Worm (Caenorhabditis elegans) whole organism, mixed stage, embryonic: ENCODE results near the gene T04F3.3.

Experiments
- bed-3 ChIP-seq: fragments of 200-800 bp; sonication (Bioruptor generic); optimal IDR thresholded peaks from 3 replicates; lab custom pipeline; 2018; ENCODE audit warnings: mild to moderate bottlenecking, missing genetic modification characterization, moderate library complexity, missing compliant biosample characterization
- ceh-39 ChIP-seq: fragments of 150-350 bp; optimal IDR thresholded peaks from 2 replicates; lab custom pipeline; 2014; ENCODE audit warnings: missing biosample characterization, missing genetic modification characterization
- ceh-43 ChIP-seq: fragments of 200-800 bp; sonication (Bioruptor generic); optimal IDR thresholded peaks from 2 replicates; lab custom pipeline; 2018; ENCODE audit warnings: mild to moderate bottlenecking, missing genetic modification characterization, moderate library complexity, missing compliant biosample characterization
- ceh-83 ChIP-seq: fragments of 200-800 bp; sonication (Bioruptor generic); optimal IDR thresholded peaks from 2 replicates; lab custom pipeline; 2018; ENCODE audit warnings: mild to moderate bottlenecking, missing genetic modification characterization, missing compliant biosample characterization
- ces-1 ChIP-seq: fragments of 150-350 bp; optimal IDR thresholded peaks from 2 replicates; lab custom pipeline; 2014; ENCODE audit warnings: missing biosample characterization, missing genetic modification reagents, missing genetic modification characterization
- cnd-1 ChIP-seq: fragments of 200-800 bp; sonication (Bioruptor generic); optimal IDR thresholded peaks from 2 replicates; lab custom pipeline; 2018; ENCODE audit warnings: mild to moderate bottlenecking, missing genetic modification characterization, missing compliant biosample characterization
- drap-1 ChIP-seq: fragments of 200-800 bp; sonication (Bioruptor generic); optimal IDR thresholded peaks from 3 replicates; lab custom pipeline; 2018; ENCODE audit warnings: mild to moderate bottlenecking, missing genetic modification characterization, missing compliant biosample characterization
- elt-1 ChIP-seq: sonication (generic microtip); optimal IDR thresholded peaks from 2 replicates; lab custom pipeline; 2017; ENCODE audit warnings: missing genetic modification characterization, mild to moderate bottlenecking, missing compliant biosample characterization, antibody characterized with exemption, moderate library complexity, borderline replicate concordance; ENCODE audit not compliant: insufficient read depth
- elt-3 ChIP-seq: fragments of 150-350 bp; optimal IDR thresholded peaks from 2 replicates; lab custom pipeline; 2014; ENCODE audit warnings: missing biosample characterization, missing genetic modification characterization
- ham-2 ChIP-seq: fragments of 200-800 bp; sonication (Bioruptor generic); optimal IDR thresholded peaks from 2 replicates; lab custom pipeline; 2018; ENCODE audit warnings: mild to moderate bottlenecking, missing genetic modification characterization, missing compliant biosample characterization
- hlh-1 ChIP-seq: fragments of 150-350 bp; optimal IDR thresholded peaks from 2 replicates; lab custom pipeline; 2014; ENCODE audit warnings: missing biosample characterization, missing genetic modification reagents, missing genetic modification characterization
- lin-32 ChIP-seq: fragments of 200-800 bp; sonication (Bioruptor generic); optimal IDR thresholded peaks from 2 replicates; lab custom pipeline; 2018; ENCODE audit warnings: mild to moderate bottlenecking, missing genetic modification characterization, missing compliant biosample characterization
- lsy-2 ChIP-seq: fragments of 150-350 bp; optimal IDR thresholded peaks from 2 replicates; lab custom pipeline; 2014; ENCODE audit warnings: missing biosample characterization, missing genetic modification characterization
- mab-5 ChIP-seq: fragments of 150-350 bp; optimal IDR thresholded peaks from 2 replicates; lab custom pipeline; 2014; ENCODE audit warnings: missing biosample characterization, missing genetic modification characterization
- mep-1 ChIP-seq: fragments of 150-350 bp; optimal IDR thresholded peaks from 2 replicates; lab custom pipeline; 2017; ENCODE audit warnings: missing biosample characterization, missing genetic modification reagents, missing genetic modification characterization, inconsistent platforms
- mls-2 ChIP-seq: sonication (generic microtip); optimal IDR thresholded peaks from 2 replicates; lab custom pipeline; 2016; ENCODE audit warnings: mild to moderate bottlenecking, missing genetic modification characterization, moderate library complexity, missing compliant biosample characterization
- nhr-12 ChIP-seq: fragments of 150-350 bp; optimal IDR thresholded peaks from 2 replicates; lab custom pipeline; 2014; ENCODE audit warnings: missing biosample characterization, missing genetic modification characterization
- nhr-2 ChIP-seq: fragments of 150-350 bp; optimal IDR thresholded peaks from 2 replicates; lab custom pipeline; 2014; ENCODE audit warnings: missing biosample characterization, missing genetic modification characterization
- nhr-237 ChIP-seq: fragments of 150-350 bp; optimal IDR thresholded peaks from 2 replicates; lab custom pipeline; 2014; ENCODE audit warnings: missing biosample characterization, missing genetic modification characterization
- nhr-28 ChIP-seq: fragments of 150-350 bp; optimal IDR thresholded peaks from 2 replicates; lab custom pipeline; 2014; ENCODE audit warnings: missing biosample characterization, missing genetic modification characterization
- nhr-76 ChIP-seq: sonication (generic microtip); optimal IDR thresholded peaks from 2 replicates; lab custom pipeline; 2017; ENCODE audit warnings: missing biosample characterization, missing genetic modification characterization
- pha-4 ChIP-seq: fragments of 150-350 bp; optimal IDR thresholded peaks from 2 replicates; lab custom pipeline; 2018; ENCODE audit warnings: missing biosample characterization, missing genetic modification reagents, missing genetic modification characterization
- sem-2 ChIP-seq: fragments of 200-800 bp; sonication (Bioruptor generic); optimal IDR thresholded peaks from 2 replicates; lab custom pipeline; 2018; ENCODE audit warnings: mild to moderate bottlenecking, missing genetic modification characterization, missing compliant biosample characterization
- sptf-1 ChIP-seq: sonication (generic microtip); optimal IDR thresholded peaks from 2 replicates; lab custom pipeline; 2017; ENCODE audit warnings: mild to moderate bottlenecking, missing genetic modification characterization, moderate library complexity, missing compliant biosample characterization
- tbx-8 ChIP-seq: fragments of 200-800 bp; sonication (Bioruptor generic); optimal IDR thresholded peaks from 2 replicates; lab custom pipeline; 2018; ENCODE audit warnings: mild to moderate bottlenecking, missing genetic modification characterization, moderate library complexity, missing compliant biosample characterization
- unc-120 ChIP-seq: sonication (generic microtip); optimal IDR thresholded peaks from 2 replicates; lab custom pipeline; 2017; ENCODE audit warnings: missing genetic modification characterization, missing compliant biosample characterization; ENCODE audit not compliant: poor library complexity, severe bottlenecking
- unc-39 ChIP-seq: fragments of 150-350 bp; optimal IDR thresholded peaks from 2 replicates; lab custom pipeline; 2014; ENCODE audit warnings: missing biosample characterization, missing genetic modification characterization
- unc-62 ChIP-seq: fragments of 150-350 bp; optimal IDR thresholded peaks from 2 replicates; lab custom pipeline; 2014; ENCODE audit warnings: missing biosample characterization, missing genetic modification reagents, missing genetic modification characterization
- zip-8 ChIP-seq: fragments of 150-350 bp; optimal IDR thresholded peaks from 2 replicates; lab custom pipeline; 2014; ENCODE audit warnings: missing biosample characterization, missing genetic modification characterization
- ztf-11 ChIP-seq: fragments of 150-350 bp; optimal IDR thresholded peaks from 2 replicates; lab custom pipeline; 2014; ENCODE audit warnings: missing biosample characterization, missing genetic modification characterization

Gene T04F3.3

DNA sequence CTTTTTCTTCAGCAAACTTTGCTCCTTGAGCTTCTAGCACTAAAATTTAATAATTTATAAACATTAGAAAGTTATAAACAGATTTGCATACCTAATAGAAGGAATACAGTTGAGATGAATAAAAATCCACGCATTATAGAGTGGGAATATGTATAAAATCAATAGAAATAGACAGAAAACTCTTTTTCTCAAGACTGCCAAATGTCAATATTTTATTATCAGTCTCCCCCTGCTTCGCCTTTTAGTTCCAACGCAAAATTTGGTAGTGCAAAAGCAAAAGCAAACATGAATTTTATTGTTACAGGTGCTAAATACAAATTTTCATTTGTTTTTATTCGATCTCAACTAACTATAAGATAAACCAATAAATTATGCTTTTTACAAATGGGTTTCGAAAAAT, 4.1 kb downstream of the T04F3.3 start, which contains the start of gene T04F3.4:
Gene T04F3.4, minus strand, starts transcription at position 187 of the 400 bp plus-strand sequence.
- TF ChIP-seq hlh-1 (tag; lab: Kevin White, UChicago) (no peak), ceh-39 (tag; lab: Kevin White, UChicago) (no peak), zip-8 (tag; lab: Kevin White, UChicago) (no peak), ces-1 (no peak), nhr-76 (no peak), ztf-11 (tag; lab: Kevin White, UChicago) (no peak), drap-1 (GFP tag; lab: Kevin White, UChicago) (no peak), nhr-28 (tag; lab: Kevin White, UChicago) (no peak), nhr-12 (no peak), nhr-2 (tag; lab: Kevin White, UChicago) (no peak), tbx-8 (no peak), ceh-43 (GFP tag; lab: Kevin White, UChicago) (no peak), ceh-83 (no peak), unc-62 (GFP tag; lab: Kevin White, UChicago) (no peak), mep-1 (tag; lab: Kevin White, UChicago) (no peak), sptf-1 (tag; lab: Kevin White, UChicago) (no peak), nhr-237 (tag; lab: Kevin White, UChicago) (no peak), elt-3 (tag; lab: Kevin White, UChicago) (no peak), unc-39 (tag; lab: Kevin White, UChicago) (no peak)
- TF ChIP-seq, all 35 proteins: peak for 0

DNA sequence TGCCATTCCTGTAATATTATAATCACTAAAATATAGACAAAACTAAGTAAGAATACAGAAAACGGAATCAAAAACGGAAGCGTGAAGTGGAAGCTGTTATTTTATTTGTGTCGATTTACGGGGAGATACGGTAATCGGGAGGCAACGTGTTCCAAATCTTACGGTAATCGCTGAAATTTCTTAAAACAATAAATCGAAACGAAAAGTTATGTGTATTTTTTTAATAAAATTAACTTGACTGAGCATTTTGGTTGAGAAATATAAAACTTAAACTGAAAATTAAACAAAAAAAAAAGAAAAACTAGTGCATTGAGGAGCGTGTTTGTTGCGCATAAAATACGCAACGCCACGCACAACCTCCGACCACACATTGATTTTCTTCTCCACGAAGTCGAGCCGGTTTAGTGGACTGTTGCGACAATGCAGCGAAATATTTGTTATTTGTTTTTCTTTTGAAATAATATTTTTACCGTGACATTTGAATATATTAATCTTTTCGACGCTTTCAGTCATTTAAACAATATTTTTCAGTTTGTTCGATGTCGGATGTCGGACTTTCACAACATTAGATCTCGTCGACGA, 5.7 kb downstream of the T04F3.3 start, which contains the start of the genes F55A11.1 and syx-5:
Gene F55A11.1, minus strand, starts transcription at position 13 of the 582 bp plus-strand sequence.
Gene syx-5, plus strand, starts transcription at position 532 of the 582 bp plus-strand sequence.
- peak; percentile 43 for TF ChIP-seq mep-1 (tag; lab: Kevin White, UChicago)
- peak; percentile 44 for TF ChIP-seq ztf-11 (tag; lab: Kevin White, UChicago)
- TF ChIP-seq ceh-39 (tag; lab: Kevin White, UChicago): peak; percentile 46
- TF ChIP-seq bed-3 (GFP tag; lab: Kevin White, UChicago): no peak
- peak; percentile 99 for TF ChIP-seq lsy-2 (tag; lab: Kevin White, UChicago)
- no peak for TF ChIP-seq pha-4 (tag; lab: Kevin White, UChicago)
- no peak for TF ChIP-seq lin-32 (GFP tag; lab: Kevin White, UChicago)
- peak; percentile 55 for TF ChIP-seq nhr-237 (tag; lab: Kevin White, UChicago)
- peak; percentile 85 for TF ChIP-seq ces-1
- TF ChIP-seq, all 35 proteins: peak for 6

DNA sequence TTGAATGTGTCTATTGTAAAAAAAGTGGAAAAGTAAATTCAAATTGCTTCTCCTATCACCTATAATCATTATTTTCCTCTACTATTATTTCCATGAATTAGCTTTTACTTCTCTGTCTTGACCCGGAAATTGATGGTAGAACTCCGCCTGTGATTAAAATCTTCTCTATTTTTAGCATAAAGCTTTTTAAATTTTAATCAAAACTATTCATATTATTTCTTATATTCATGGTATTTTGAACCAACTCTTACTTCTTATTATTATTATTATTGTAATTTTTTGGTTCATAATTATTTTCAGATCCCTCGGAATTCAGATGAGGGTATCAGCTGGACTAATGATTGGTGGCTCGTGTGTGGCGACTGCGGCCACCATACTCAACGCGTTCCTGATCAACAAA, 8.3 kb downstream of the T04F3.3 start, which contains the start of gene sel-11:
Gene sel-11, plus strand, starts transcription at position 301 of the 400 bp plus-strand sequence.
- TF ChIP-seq nhr-28 (tag; lab: Kevin White, UChicago): no peak
- no peak for TF ChIP-seq mls-2 (tag; lab: Kevin White, UChicago)
- no peak for TF ChIP-seq unc-39 (tag; lab: Kevin White, UChicago)
- TF ChIP-seq mab-5: no peak
- TF ChIP-seq lin-32 (GFP tag; lab: Kevin White, UChicago): no peak
- TF ChIP-seq ztf-11 (tag; lab: Kevin White, UChicago): no peak
- no peak for TF ChIP-seq unc-120 (tag; lab: Kevin White, UChicago)
- no peak for TF ChIP-seq ceh-43 (GFP tag; lab: Kevin White, UChicago)
- no peak for TF ChIP-seq ham-2 (GFP tag; lab: Kevin White, UChicago)
- TF ChIP-seq mep-1 (tag; lab: Kevin White, UChicago): no peak
- no peak for TF ChIP-seq nhr-237 (tag; lab: Kevin White, UChicago)
- no peak for TF ChIP-seq nhr-76
- TF ChIP-seq ceh-83: no peak
- TF ChIP-seq unc-62 (GFP tag; lab: Kevin White, UChicago): no peak
- no peak for TF ChIP-seq bed-3 (GFP tag; lab: Kevin White, UChicago)
- TF ChIP-seq cnd-1: no peak
- TF ChIP-seq sem-2 (GFP tag; lab: Kevin White, UChicago): no peak
- no peak for TF ChIP-seq elt-1 (tag; lab: Kevin White, UChicago)

DNA sequence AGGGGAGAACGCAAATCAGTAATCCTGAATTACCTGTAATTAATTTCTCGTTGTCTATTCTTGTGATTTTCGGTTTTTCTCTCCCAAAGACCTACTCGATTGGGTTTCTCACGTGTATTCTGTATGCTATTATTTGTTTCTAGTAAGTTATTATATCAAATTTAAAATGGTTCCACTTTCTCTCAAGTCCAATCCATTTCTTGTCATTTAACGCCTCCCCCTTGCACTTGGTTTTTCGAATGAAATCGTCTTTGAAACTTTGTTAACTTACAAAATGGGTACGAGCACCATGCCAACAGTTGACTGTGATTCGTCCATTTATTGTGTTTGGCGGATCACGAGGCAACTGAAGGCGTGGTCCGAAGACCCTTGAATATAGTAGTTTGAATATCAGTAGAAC, 10.9 kb downstream of the T04F3.3 start:
- TF ChIP-seq nhr-76: no peak
- TF ChIP-seq nhr-28 (tag; lab: Kevin White, UChicago): no peak
- no peak for TF ChIP-seq ceh-39 (tag; lab: Kevin White, UChicago)
- no peak for TF ChIP-seq drap-1 (GFP tag; lab: Kevin White, UChicago)
- TF ChIP-seq ztf-11 (tag; lab: Kevin White, UChicago): no peak
- no peak for TF ChIP-seq ceh-83
- TF ChIP-seq mep-1 (tag; lab: Kevin White, UChicago): no peak
- no peak for TF ChIP-seq ham-2 (GFP tag; lab: Kevin White, UChicago)
